Worm (Caenorhabditis elegans) whole organism, midembryonic: ENCODE data around the gene gldi-5.

ENCODE experiments used
- T22C8.4 ChIP-seq: fragments of 200-800 bp; sonication (Bioruptor generic); IDR thresholded peaks from 2 replicates; pipeline ENCODE4 v1.3.6; 2022; ENCODE audit warnings: missing genetic modification characterization, missing compliant biosample characterization
- cog-1 ChIP-seq: sonication (generic microtip); optimal IDR thresholded peaks from 2 replicates; lab custom pipeline; 2016; ENCODE audit warnings: missing genetic modification characterization, missing compliant biosample characterization
- flt-1 ChIP-seq: fragments of 200-800 bp; sonication (Bioruptor generic); IDR thresholded peaks from 2 replicates; pipeline ENCODE4 v1.3.6; 2022; ENCODE audit warnings: missing genetic modification characterization, missing compliant biosample characterization
- klf-2 ChIP-seq: fragments of 200-800 bp; sonication (Bioruptor generic); conservative IDR thresholded peaks from 2 replicates; pipeline ENCODE4 v1.3.6; 2022; ENCODE audit warnings: missing genetic modification reagents, missing genetic modification characterization, missing compliant biosample characterization
- med-1 ChIP-seq: sonication (generic microtip); optimal IDR thresholded peaks from 2 replicates; lab custom pipeline; 2017; ENCODE audit warnings: missing genetic modification characterization, mild to moderate bottlenecking, missing compliant biosample characterization, antibody characterized with exemption, missing genetic modification reagents; ENCODE audit not compliant: insufficient read depth
- ref-1 ChIP-seq: fragments of 200-800 bp; sonication (Bioruptor generic); conservative IDR thresholded peaks from 2 replicates; pipeline ENCODE4 v1.3.6; 2022; ENCODE audit warnings: missing genetic modification reagents, missing genetic modification characterization, missing compliant biosample characterization
- tab-1 ChIP-seq: fragments of 200-800 bp; sonication (Bioruptor generic); IDR thresholded peaks from 2 replicates; pipeline ENCODE4 v1.3.6; 2022; ENCODE audit warnings: missing genetic modification characterization, missing compliant biosample characterization
- ztf-23 ChIP-seq: fragments of 200-800 bp; sonication (Bioruptor generic); IDR thresholded peaks from 2 replicates; pipeline ENCODE4 v1.3.6; 2022; ENCODE audit warnings: missing genetic modification reagents, missing genetic modification characterization, missing compliant biosample characterization
- ztf-29 ChIP-seq: fragments of 200-800 bp; sonication (Bioruptor generic); IDR thresholded peaks from 2 replicates; pipeline ENCODE4 v1.3.6; 2022; ENCODE audit warnings: missing genetic modification reagents, missing genetic modification characterization, missing compliant biosample characterization

ce11 chrIII:3774550-3774949, 48.2 kb upstream of the gldi-5 start:
- TF ChIP-seq ref-1, result no peak
- no peak for TF ChIP-seq ztf-29 (GFP tag; lab: Robert Waterston, UW)
- no peak for TF ChIP-seq ztf-23
- no peak for TF ChIP-seq T22C8.4 (GFP tag; lab: Robert Waterston, UW)
- TF ChIP-seq tab-1, result no peak
- no peak for TF ChIP-seq med-1 (GFP tag; lab: Kevin White, UChicago)
- no peak for TF ChIP-seq cog-1
- no peak for TF ChIP-seq klf-2
- TF ChIP-seq flt-1 (GFP tag; lab: Robert Waterston, UW), result no peak
